Comparison of ENCODE assay signal across 1 fruit fly cellular context in genomic region chr3L:3408796-3409625, dm6.
A peak's percentile ranks its signal among the peaks of the same experiment; 100 is the strongest.
TF ChIP-seq lines count a peak whose summit lies in the region.

No protein-coding gene starts in this region.

TF ChIP-seq in whole organism, embryonic, 481 proteins besides CTCF, POLR2A, EP300 and RAD21 (continued from another document):
- TF ChIP-seq Stat92E (GFP tag; optimal IDR thresholded peaks at IDR 0.05; lab: Kevin White, UChicago) (peak in 1 of 3 experiments; percentile 35), bbx (GFP tag; IDR thresholded peaks at IDR 0.05; lab: Robert Waterston, UW; ENCODE audit: partially characterized antibody) (0 out of 2 replicates have a peak, but pooled peaks have one; percentile 27), CG7745 (tag; optimal IDR thresholded peaks at IDR 0.05; lab: Kevin White, UChicago) (peak; percentile 5), Kr (GFP tag; optimal IDR thresholded peaks at IDR 0.05; lab: Kevin White, UChicago) (no peak), CG17829 (tag; optimal IDR thresholded peaks at IDR 0.05; lab: Kevin White, UChicago) (no peak), Pdp1 (GFP tag; optimal IDR thresholded peaks at IDR 0.05; lab: Kevin White, UChicago) (no peak), sim (GFP tag; IDR thresholded peaks at IDR 0.05; lab: Robert Waterston, UW) (no peak), CG15479 (GFP tag; optimal IDR thresholded peaks at IDR 0.05; lab: Kevin White, UChicago) (no peak), CG15514 (GFP tag; optimal IDR thresholded peaks at IDR 0.05; lab: Kevin White, UChicago) (peak; percentile 93), Nf-YC (tag; optimal IDR thresholded peaks at IDR 0.05; lab: Kevin White, UChicago) (no peak), Meics (GFP tag; optimal IDR thresholded peaks at IDR 0.05; lab: Kevin White, UChicago) (no peak), tap (tag; optimal IDR thresholded peaks at IDR 0.05; lab: Kevin White, UChicago) (no peak), dmrt11E (tag; optimal IDR thresholded peaks at IDR 0.05; lab: Kevin White, UChicago) (peak; percentile 32), aop (GFP tag; IDR thresholded peaks at IDR 0.05; lab: Robert Waterston, UW) (0 out of 2 replicates have a peak, but pooled peaks have one; percentile 31), usp (GFP tag; optimal IDR thresholded peaks at IDR 0.05; lab: Kevin White, UChicago) (no peak), dm (GFP tag; optimal IDR thresholded peaks at IDR 0.05; lab: Kevin White, UChicago) (no peak), nom (GFP tag; optimal IDR thresholded peaks at IDR 0.05; lab: Kevin White, UChicago) (no peak), Deaf1 (tag; optimal IDR thresholded peaks at IDR 0.05; lab: Kevin White, UChicago) (no peak), CG4282 (GFP tag; optimal IDR thresholded peaks at IDR 0.05; lab: Kevin White, UChicago) (no peak), repo (GFP tag; optimal IDR thresholded peaks at IDR 0.05; lab: Kevin White, UChicago) (no peak), CG1647 (GFP tag; optimal IDR thresholded peaks at IDR 0.05; lab: Kevin White, UChicago) (no peak), zen (tag; optimal IDR thresholded peaks at IDR 0.05; lab: Kevin White, UChicago) (peak; percentile 77), twi (tag; optimal IDR thresholded peaks at IDR 0.05; lab: Kevin White, UChicago) (peak; percentile 100), CG33213 (GFP tag; optimal IDR thresholded peaks at IDR 0.05; lab: Kevin White, UChicago) (no peak), CG11696 (GFP tag; IDR thresholded peaks at IDR 0.05; lab: Robert Waterston, UW) (no peak), CG4707 (GFP tag; optimal IDR thresholded peaks at IDR 0.05; lab: Kevin White, UChicago) (no peak), grn (GFP tag; optimal IDR thresholded peaks at IDR 0.05; lab: Kevin White, UChicago) (peak; percentile 60), CG5180 (GFP tag; optimal IDR thresholded peaks at IDR 0.05; lab: Kevin White, UChicago) (no peak), Nf-YB (GFP tag; optimal IDR thresholded peaks at IDR 0.05; lab: Kevin White, UChicago) (peak; percentile 41), Ptx1 (GFP tag; IDR thresholded peaks at IDR 0.05; lab: Robert Waterston, UW) (no peak), CG18262 (tag; optimal IDR thresholded peaks at IDR 0.05; lab: Kevin White, UChicago) (peak; percentile 21), pho (GFP tag; optimal IDR thresholded peaks at IDR 0.05; lab: Kevin White, UChicago) (no peak), CG2199 (GFP tag; IDR thresholded peaks at IDR 0.05; lab: Robert Waterston, UW) (peak; percentile 66; the same call in 1 of the 3 replicates), CG15269 (tag; optimal IDR thresholded peaks at IDR 0.05; lab: Kevin White, UChicago) (no peak), peb (GFP tag; IDR thresholded peaks at IDR 0.05; lab: Robert Waterston, UW) (no peak), CG10959 (GFP tag; IDR thresholded peaks at IDR 0.05; lab: Robert Waterston, UW) (no peak), Dll (GFP tag; IDR thresholded peaks at IDR 0.05; lab: Robert Waterston, UW; ENCODE audit: partially characterized antibody) (0 out of 4 replicates have a peak, but pooled peaks have one; percentile 34), Max (GFP tag; optimal IDR thresholded peaks at IDR 0.05; lab: Kevin White, UChicago) (no peak), prd (optimal IDR thresholded peaks at IDR 0.05; lab: Kevin White, UChicago) (no peak), prd (GFP tag; IDR thresholded peaks at IDR 0.05; lab: Robert Waterston, UW) (no peak), kni (GFP tag; optimal IDR thresholded peaks at IDR 0.05; lab: Kevin White, UChicago) (peak; percentile 47), salm (tag; optimal IDR thresholded peaks at IDR 0.05; lab: Kevin White, UChicago) (no peak), odd (GFP tag; optimal IDR thresholded peaks at IDR 0.05; lab: Kevin White, UChicago) (peak; percentile 22), cas (GFP tag; IDR thresholded peaks at IDR 0.05; lab: Robert Waterston, UW) (no peak), Abd-B (GFP tag; optimal IDR thresholded peaks at IDR 0.05; lab: Kevin White, UChicago) (no peak), CG3726 (GFP tag; IDR thresholded peaks at IDR 0.05; lab: Robert Waterston, UW) (no peak), CG4360 (GFP tag; IDR thresholded peaks at IDR 0.05; lab: Robert Waterston, UW) (peak; percentile 78), Sry-β (GFP tag; optimal IDR thresholded peaks at IDR 0.05; lab: Kevin White, UChicago) (peak; percentile 75), esg (GFP tag; conservative IDR thresholded peaks at IDR 0.05; lab: Robert Waterston, UW) (no peak), CG11504 (tag; optimal IDR thresholded peaks at IDR 0.05; lab: Kevin White, UChicago) (peak; percentile 33), CrebB (tag; optimal IDR thresholded peaks at IDR 0.05; lab: Kevin White, UChicago) (no peak), Awh (GFP tag; IDR thresholded peaks at IDR 0.05; lab: Robert Waterston, UW) (no peak), pita (GFP tag; optimal IDR thresholded peaks at IDR 0.05; lab: Kevin White, UChicago) (no peak), zf30C (GFP tag; optimal IDR thresholded peaks at IDR 0.05; lab: Kevin White, UChicago) (peak; percentile 15), Vsx1 (GFP tag; optimal IDR thresholded peaks at IDR 0.05; lab: Kevin White, UChicago) (no peak), dan (GFP tag; IDR thresholded peaks at IDR 0.05; lab: Robert Waterston, UW) (no peak), onecut (GFP tag; IDR thresholded peaks at IDR 0.05; lab: Robert Waterston, UW) (no peak), gce (GFP tag; IDR thresholded peaks at IDR 0.05; lab: Robert Waterston, UW) (no peak), D (optimal IDR thresholded peaks at IDR 0.05; lab: Kevin White, UChicago) (peak; percentile 82), D (GFP tag; optimal IDR thresholded peaks at IDR 0.05; lab: Kevin White, UChicago) (no peak), crol (GFP tag; IDR thresholded peaks at IDR 0.05; lab: Robert Waterston, UW) (peak; percentile 85), seq (GFP tag; IDR thresholded peaks at IDR 0.05; lab: Robert Waterston, UW) (no peak)
TF ChIP-seq in whole organism, embryonic: peak in this region for 30.
